Worm (Caenorhabditis elegans) whole organism, young adult: ENCODE results near the gene Y26G10.5.

ENCODE experiments used
- B0035.1 ChIP-seq: sonication (generic microtip); optimal IDR thresholded peaks from 2 replicates; lab custom pipeline; 2016; ENCODE audit warnings: missing genetic modification characterization, mild to moderate bottlenecking, missing compliant biosample characterization, missing genotype, missing genetic modification reagents
- B0261.1 ChIP-seq: sonication (generic microtip); optimal IDR thresholded peaks from 2 replicates; lab custom pipeline; 2016; ENCODE audit warnings: mild to moderate bottlenecking, missing genetic modification characterization, moderate library complexity, missing compliant biosample characterization
- D2030.7 ChIP-seq: fragments of 200-800 bp; sonication (Bioruptor generic); IDR thresholded peaks from 2 replicates; pipeline ENCODE4 v1.3.6; 2022; ENCODE audit warnings: missing genetic modification reagents, missing genetic modification characterization, missing compliant biosample characterization
- F52B5.7 ChIP-seq: sonication (generic microtip); optimal IDR thresholded peaks from 2 replicates; lab custom pipeline; 2016; ENCODE audit warnings: mild to moderate bottlenecking, missing genetic modification characterization, missing compliant biosample characterization
- Y53F4B.3 ChIP-seq: fragments of 200-800 bp; sonication (Bioruptor generic); IDR thresholded peaks from 2 replicates; pipeline ENCODE4 v1.3.6; 2022; ENCODE audit warnings: missing genetic modification reagents, missing genetic modification characterization, missing compliant biosample characterization
- aptf-2 ChIP-seq: fragments of 200-800 bp; sonication (Bioruptor generic); conservative IDR thresholded peaks from 2 replicates; pipeline ENCODE4 v1.3.6; 2022; ENCODE audit warnings: missing genetic modification reagents, missing genetic modification characterization, missing compliant biosample characterization
- athp-1 ChIP-seq: sonication (generic microtip); optimal IDR thresholded peaks from 2 replicates; lab custom pipeline; 2017; ENCODE audit warnings: mild to moderate bottlenecking, missing genetic modification characterization, missing compliant biosample characterization
- attf-6 ChIP-seq: fragments of 200-800 bp; sonication (Bioruptor generic); IDR thresholded peaks from 2 replicates; pipeline ENCODE4 v1.3.6; 2022; ENCODE audit warnings: missing genetic modification reagents, missing genetic modification characterization, missing compliant biosample characterization
- ceh-40 ChIP-seq: fragments of 200-800 bp; sonication (Bioruptor generic); IDR thresholded peaks from 2 replicates; pipeline ENCODE4 v1.3.6; 2022; ENCODE audit warnings: missing genetic modification characterization, missing compliant biosample characterization
- die-1 ChIP-seq: sonication (generic microtip); optimal IDR thresholded peaks from 2 replicates; lab custom pipeline; 2016; ENCODE audit warnings: missing genotype, mild to moderate bottlenecking, missing genetic modification characterization, missing compliant biosample characterization
- egrh-3 ChIP-seq: fragments of 200-800 bp; sonication (Bioruptor generic); IDR thresholded peaks from 2 replicates; pipeline ENCODE4 v1.3.6; 2022; ENCODE audit warnings: missing genetic modification reagents, missing genetic modification characterization, missing compliant biosample characterization
- gei-17 ChIP-seq: fragments of 200-800 bp; sonication (Bioruptor generic); optimal IDR thresholded peaks from 2 replicates; lab custom pipeline; 2018; ENCODE audit warnings: mild to moderate bottlenecking, missing genetic modification characterization, missing compliant biosample characterization
- him-1 ChIP-seq: sonication (generic microtip); optimal IDR thresholded peaks from 2 replicates; lab custom pipeline; 2016; ENCODE audit warnings: missing genotype, missing genetic modification reagents, missing genetic modification characterization, missing compliant biosample characterization
- hlh-12 ChIP-seq: sonication (generic microtip); optimal IDR thresholded peaks from 2 replicates; lab custom pipeline; 2016; ENCODE audit warnings: missing genetic modification characterization, missing compliant biosample characterization
- hmg-1.2 ChIP-seq: fragments of 200-800 bp; sonication (Bioruptor generic); IDR thresholded peaks from 2 replicates; pipeline ENCODE4 v1.3.6; 2022; ENCODE audit warnings: missing genetic modification reagents, missing genetic modification characterization, missing compliant biosample characterization
- lag-1 ChIP-seq: fragments of 200-800 bp; sonication (Bioruptor generic); IDR thresholded peaks from 2 replicates; pipeline ENCODE4 v1.3.6; 2022; ENCODE audit warnings: missing genetic modification reagents, missing genetic modification characterization, missing compliant biosample characterization
- lin-26 ChIP-seq: fragments of 200-800 bp; sonication (Bioruptor generic); IDR thresholded peaks from 2 replicates; pipeline ENCODE4 v1.3.6; 2022; ENCODE audit warnings: missing genetic modification reagents, missing genetic modification characterization, missing compliant biosample characterization
- lsl-1 ChIP-seq: fragments of 200-800 bp; sonication (Bioruptor generic); optimal IDR thresholded peaks from 2 replicates; lab custom pipeline; 2018; ENCODE audit warnings: mild to moderate bottlenecking, missing genetic modification characterization, moderate library complexity, missing compliant biosample characterization
- madf-3 ChIP-seq: fragments of 200-800 bp; sonication (Bioruptor generic); IDR thresholded peaks from 2 replicates; pipeline ENCODE4 v1.3.6; 2022; ENCODE audit warnings: missing genetic modification reagents, missing genetic modification characterization, missing compliant biosample characterization
- madf-6 ChIP-seq: fragments of 200-800 bp; sonication (Bioruptor generic); IDR thresholded peaks from 2 replicates; pipeline ENCODE4 v1.3.6; 2022; ENCODE audit warnings: missing genetic modification reagents, missing genetic modification characterization, missing compliant biosample characterization
- mcd-1 ChIP-seq: fragments of 200-800 bp; sonication (Bioruptor generic); IDR thresholded peaks from 2 replicates; pipeline ENCODE4 v1.3.6; 2022; ENCODE audit warnings: missing genetic modification reagents, missing genetic modification characterization, missing compliant biosample characterization
- nhr-90 ChIP-seq: sonication (generic microtip); optimal IDR thresholded peaks from 2 replicates; lab custom pipeline; 2016; ENCODE audit warnings: missing genotype, mild to moderate bottlenecking, missing genetic modification characterization, missing compliant biosample characterization
- pbrm-1 ChIP-seq: fragments of 200-800 bp; sonication (Bioruptor generic); IDR thresholded peaks from 2 replicates; pipeline ENCODE4 v1.3.6; 2022; ENCODE audit warnings: missing genetic modification reagents, missing genetic modification characterization, missing compliant biosample characterization
- rec-8 ChIP-seq, 2 experiments: sonication (generic microtip); optimal IDR thresholded peaks; 2 replicates each; lab custom pipeline; 2016; ENCODE audit warnings: mild to moderate bottlenecking in 2 of 2, missing genetic modification characterization in 2 of 2, missing genetic modification reagents in 2 of 2, missing genotype in 2 of 2, missing biosample characterization in 1 of 2, missing compliant biosample characterization in 1 of 2, moderate library complexity in 1 of 2
- rpc-1 ChIP-seq, 2 experiments: fragments of 150-350 bp in 1 of 2; sonication (generic microtip) in 1 of 2; optimal IDR thresholded peaks; 2 replicates each; lab custom pipeline; 2014 to 2018; ENCODE audit warnings: missing biosample characterization in 1 of 2, missing genetic modification characterization in 1 of 2, missing genetic modification reagents in 1 of 2, missing genotype in 1 of 2
- snpc-4 ChIP-seq, 5 experiments: fragments of 150-350 bp in 1 of 5; sonication (generic microtip) in 4 of 5; optimal IDR thresholded peaks; 2 replicates each; lab custom pipeline; 2014 to 2018; ENCODE audit warnings: missing genetic modification characterization in 5 of 5, missing biosample characterization in 3 of 5, antibody characterized with exemption in 2 of 5, mild to moderate bottlenecking in 2 of 5, missing compliant biosample characterization in 2 of 5, missing genotype in 2 of 5, moderate library complexity in 2 of 5, missing genetic modification reagents in 1 of 5
- tbp1 ChIP-seq: fragments of 200-800 bp; sonication (Bioruptor generic); optimal IDR thresholded peaks from 2 replicates; lab custom pipeline; 2018; ENCODE audit warnings: mild to moderate bottlenecking, missing genetic modification characterization, missing compliant biosample characterization
- xnd-1 ChIP-seq: sonication (generic microtip); optimal IDR thresholded peaks from 2 replicates; lab custom pipeline; 2016; ENCODE audit warnings: missing genotype, missing genetic modification reagents, missing genetic modification characterization, missing compliant biosample characterization
- ztf-18 ChIP-seq: sonication (generic microtip); optimal IDR thresholded peaks from 2 replicates; lab custom pipeline; 2016; ENCODE audit warnings: missing genotype, mild to moderate bottlenecking, missing genetic modification characterization, missing compliant biosample characterization
- ztf-22 ChIP-seq: fragments of 200-800 bp; sonication (Bioruptor generic); optimal IDR thresholded peaks from 2 replicates; lab custom pipeline; 2018; ENCODE audit warnings: mild to moderate bottlenecking, missing genetic modification characterization, moderate library complexity, missing compliant biosample characterization
- ztf-25 ChIP-seq: fragments of 200-800 bp; sonication (Bioruptor generic); IDR thresholded peaks from 2 replicates; pipeline ENCODE4 v1.3.6; 2022; ENCODE audit warnings: missing genetic modification reagents, missing genetic modification characterization, missing compliant biosample characterization
- ztf-6 ChIP-seq: fragments of 200-800 bp; sonication (Bioruptor generic); IDR thresholded peaks from 2 replicates; pipeline ENCODE4 v1.3.6; 2022; ENCODE audit warnings: missing genetic modification reagents, missing genetic modification characterization, missing compliant biosample characterization

Gene Y26G10.5

DNA sequence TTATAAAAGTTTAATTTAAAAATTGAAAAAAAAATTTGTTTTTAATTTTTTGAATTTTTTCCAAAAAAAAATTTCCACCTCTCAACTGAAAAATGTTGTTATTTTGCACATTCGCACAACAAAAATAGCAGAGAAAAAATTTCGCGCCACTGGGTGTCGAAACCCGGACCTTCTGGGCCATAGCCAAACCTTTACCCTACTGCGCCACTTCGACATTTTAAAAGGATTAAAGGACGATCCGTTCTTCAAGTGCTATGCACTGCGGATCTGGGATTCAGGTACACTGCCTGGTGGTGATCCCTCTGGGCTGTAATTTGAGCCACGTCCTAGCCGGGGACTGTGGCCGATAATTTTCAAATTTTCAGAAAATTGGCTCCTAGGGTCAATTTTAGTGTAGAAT is 13.2 kb downstream of the Y26G10.5 start:
- TF ChIP-seq hlh-12 (tag; lab: Kevin White, UChicago) (peak; percentile 59), B0261.1 (tag; lab: Kevin White, UChicago) (peak; percentile 65), athp-1 (peak; percentile 29), madf-6 (GFP tag; lab: Robert Waterston, UW) (peak; percentile 38; the same call in 1 of the 2 replicates), lsl-1 (GFP tag; lab: Kevin White, UChicago) (peak; percentile 19), rpc-1 (optimal IDR thresholded peaks at IDR 0.05; lab: Kevin White, UChicago) (peak; percentile 52), rpc-1 (tag; optimal IDR thresholded peaks at IDR 0.05; lab: Kevin White, UChicago) (peak; percentile 84), Y53F4B.3 (GFP tag; lab: Robert Waterston, UW) (0 out of 2 replicates have a peak, but pooled peaks have one; percentile 30), ztf-25 (GFP tag; lab: Robert Waterston, UW) (peak; percentile 43; the same call in 1 of the 2 replicates), tbp1 (GFP tag; lab: Kevin White, UChicago) (peak; percentile 84), rec-8 (tag; optimal IDR thresholded peaks at IDR 0.05; lab: Kevin White, UChicago) (peak in 1 of 2 experiments; percentile 11), pbrm-1 (GFP tag; lab: Robert Waterston, UW) (peak; percentile 40; the same call in 1 of the 2 replicates), ztf-18 (tag; lab: Kevin White, UChicago) (peak; percentile 35), die-1 (tag; lab: Kevin White, UChicago) (peak; percentile 76), D2030.7 (GFP tag; lab: Robert Waterston, UW) (0 out of 2 replicates have a peak, but pooled peaks have one; percentile 21), nhr-90 (tag; lab: Kevin White, UChicago) (peak; percentile 22), hmg-1.2 (peak; percentile 36), lin-26 (GFP tag; lab: Robert Waterston, UW) (peak; percentile 88), madf-3 (GFP tag; lab: Robert Waterston, UW) (0 out of 2 replicates have a peak, but pooled peaks have one; percentile 44), him-1 (peak; percentile 6), attf-6 (GFP tag; lab: Robert Waterston, UW) (peak; percentile 86)

DNA sequence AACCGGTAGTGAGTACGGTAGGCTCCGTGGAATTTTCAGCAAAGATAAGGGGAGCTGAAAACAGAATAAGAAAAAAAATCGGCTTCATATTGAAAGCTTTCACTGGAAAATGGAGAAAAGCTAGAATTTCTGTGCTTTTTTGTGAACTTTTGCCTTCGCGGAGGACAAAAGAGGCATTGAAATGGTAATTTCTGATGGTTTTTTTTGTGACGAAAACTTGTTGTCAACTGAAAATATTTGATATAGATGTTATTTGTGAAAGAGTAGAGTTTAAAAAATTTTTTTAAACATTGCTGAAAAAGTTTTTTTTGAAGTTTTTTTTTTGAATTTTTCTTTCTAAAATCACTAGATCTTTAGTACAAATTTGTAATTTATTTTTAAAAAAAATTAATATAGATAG is 13.8 kb downstream of the Y26G10.5 start, which contains the start of gene F59A1.18:
TSS of gene F59A1.18 (minus strand) at position 101 of the 400 bp plus-strand sequence.
- no peak for TF ChIP-seq ceh-40 (GFP tag; lab: Robert Waterston, UW)
- no peak for TF ChIP-seq aptf-2 (GFP tag; lab: Robert Waterston, UW)
- TF ChIP-seq tbp1 (GFP tag; lab: Kevin White, UChicago): no peak

DNA sequence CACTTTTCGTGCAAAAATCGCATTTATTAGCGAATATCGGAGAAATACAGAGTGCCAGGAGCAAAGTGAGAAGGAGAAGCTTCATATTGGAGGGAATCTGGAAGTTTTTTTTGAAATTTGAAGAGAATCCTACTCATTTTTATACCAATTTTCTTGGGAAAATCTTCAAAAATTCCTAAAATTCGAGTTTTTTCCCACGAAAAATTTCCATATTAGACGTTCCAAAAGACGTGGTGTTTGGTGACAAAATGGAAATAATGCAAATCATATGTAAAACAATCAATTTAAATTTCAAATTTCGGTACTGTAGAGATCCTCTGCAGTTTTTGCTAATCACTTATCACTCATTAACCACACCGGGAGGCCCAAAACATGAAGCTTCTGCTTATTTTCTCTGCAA is 15.8 kb downstream of the Y26G10.5 start, which contains the start of the genes F59A1.16 and F59A1.6:
TSS of gene F59A1.16 (minus strand) at position 101 of the 400 bp plus-strand sequence.
TSS of gene F59A1.6 (plus strand) at position 285 of the 400 bp plus-strand sequence.
- TF ChIP-seq mcd-1 (GFP tag; lab: Robert Waterston, UW) (no peak), gei-17 (GFP tag; lab: Kevin White, UChicago) (no peak), lag-1 (GFP tag; lab: Robert Waterston, UW) (no peak), ztf-22 (GFP tag; lab: Kevin White, UChicago) (no peak), aptf-2 (GFP tag; lab: Robert Waterston, UW) (no peak), xnd-1 (no peak), snpc-4 (GFP tag; optimal IDR thresholded peaks at IDR 0.05; lab: Kevin White, UChicago) (no peak), snpc-4 (tag; optimal IDR thresholded peaks at IDR 0.05; lab: Kevin White, UChicago) (no peak), madf-3 (GFP tag; lab: Robert Waterston, UW) (no peak), B0035.1 (tag; lab: Kevin White, UChicago) (no peak), ztf-6 (GFP tag; lab: Robert Waterston, UW) (no peak)

DNA sequence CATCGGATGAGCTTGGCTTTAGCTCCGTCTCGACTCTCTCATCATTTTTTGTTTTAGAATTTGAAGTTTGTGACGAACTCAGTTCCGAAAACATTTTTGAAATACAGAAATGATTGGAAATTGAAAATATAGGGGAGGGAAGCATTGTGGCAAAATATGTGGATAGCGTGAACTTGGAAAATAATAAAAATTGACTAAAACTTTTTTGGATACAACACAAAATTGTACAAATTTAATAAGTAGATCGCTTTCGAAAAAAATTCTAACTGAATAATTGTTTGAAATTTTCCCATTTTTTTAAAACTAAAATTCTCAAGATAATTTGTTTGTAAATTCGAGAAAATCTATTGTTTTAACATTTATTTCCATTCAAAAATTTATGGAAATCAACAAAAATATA is 16.9 kb downstream of the Y26G10.5 start, which contains the start of gene F59A1.15:
TSS of gene F59A1.15 (minus strand) at position 101 of the 400 bp plus-strand sequence.
- TF ChIP-seq egrh-3: no peak
- TF ChIP-seq F52B5.7: no peak
